Worm (Caenorhabditis elegans) whole organism, early embryonic: ENCODE results near the gene fbxb-21.

Experiments used
- B0310.2 ChIP-seq: sonication (generic microtip); optimal IDR thresholded peaks from 2 replicates; lab custom pipeline; 2016; ENCODE audit warnings: mild to moderate bottlenecking, missing genetic modification characterization, missing compliant biosample characterization
- F13C5.2 ChIP-seq: sonication (generic microtip); optimal IDR thresholded peaks from 2 replicates; lab custom pipeline; 2017; ENCODE audit warnings: mild to moderate bottlenecking, missing genetic modification characterization, inconsistent platforms, missing compliant biosample characterization
- aly-1 ChIP-seq: sonication (generic microtip); optimal IDR thresholded peaks from 2 replicates; lab custom pipeline; 2016; ENCODE audit warnings: missing genetic modification characterization, missing compliant biosample characterization
- ama-1 ChIP-seq: fragments of 150-350 bp; optimal IDR thresholded peaks from 2 replicates; lab custom pipeline; 2014
- ceh-13 ChIP-seq: fragments of 200-800 bp; sonication (Bioruptor generic); optimal IDR thresholded peaks from 2 replicates; lab custom pipeline; 2018; ENCODE audit warnings: mild to moderate bottlenecking, missing genetic modification characterization, missing compliant biosample characterization
- ceh-36 ChIP-seq: sonication (generic microtip); optimal IDR thresholded peaks from 2 replicates; lab custom pipeline; 2016; ENCODE audit warnings: missing genetic modification characterization, inconsistent platforms, missing compliant biosample characterization
- ets-7 ChIP-seq: sonication (generic microtip); optimal IDR thresholded peaks from 2 replicates; lab custom pipeline; 2016; ENCODE audit warnings: missing genotype, missing genetic modification characterization, missing compliant biosample characterization
- flt-1 ChIP-seq: fragments of 200-800 bp; sonication (Bioruptor generic); IDR thresholded peaks from 2 replicates; pipeline ENCODE4 v1.3.6; 2022; ENCODE audit warnings: missing genetic modification characterization, missing compliant biosample characterization
- hmbx-1 ChIP-seq: sonication (generic microtip); optimal IDR thresholded peaks from 2 replicates; lab custom pipeline; 2016; ENCODE audit warnings: mild to moderate bottlenecking, missing genetic modification characterization, missing compliant biosample characterization
- hmg-4 ChIP-seq: fragments of 200-800 bp; sonication (Bioruptor generic); optimal IDR thresholded peaks from 2 replicates; lab custom pipeline; 2018; ENCODE audit warnings: mild to moderate bottlenecking, missing genetic modification characterization, missing compliant biosample characterization
- hnd-1 ChIP-seq: sonication (generic microtip); optimal IDR thresholded peaks from 2 replicates; lab custom pipeline; 2016; ENCODE audit warnings: missing genetic modification characterization, missing compliant biosample characterization
- pes-1 ChIP-seq: fragments of 200-800 bp; sonication (Bioruptor generic); IDR thresholded peaks from 2 replicates; pipeline ENCODE4 v1.3.6; 2022; ENCODE audit warnings: missing genetic modification reagents, missing genetic modification characterization, missing compliant biosample characterization
- scrt-1 ChIP-seq: fragments of 200-800 bp; sonication (Bioruptor generic); IDR thresholded peaks from 2 replicates; pipeline ENCODE4 v1.3.6; 2022; ENCODE audit warnings: missing genetic modification characterization, missing compliant biosample characterization
- sea-1 ChIP-seq: fragments of 200-800 bp; sonication (Bioruptor generic); conservative IDR thresholded peaks from 2 replicates; pipeline ENCODE4 v1.3.6; 2022; ENCODE audit warnings: missing genetic modification characterization, missing compliant biosample characterization
- tbx-11 ChIP-seq: fragments of 200-800 bp; sonication (Bioruptor generic); IDR thresholded peaks from 2 replicates; pipeline ENCODE4 v1.3.6; 2022; ENCODE audit warnings: missing genetic modification characterization, missing compliant biosample characterization
- tbx-37 ChIP-seq: fragments of 200-800 bp; sonication (Bioruptor generic); conservative IDR thresholded peaks from 2 replicates; pipeline ENCODE4 v1.3.6; 2022; ENCODE audit warnings: missing genetic modification reagents, missing genetic modification characterization, missing compliant biosample characterization
- tra-4 ChIP-seq: sonication (generic microtip); optimal IDR thresholded peaks from 2 replicates; lab custom pipeline; 2017; ENCODE audit warnings: missing genetic modification characterization, missing compliant biosample characterization

Gene fbxb-21

DNA sequence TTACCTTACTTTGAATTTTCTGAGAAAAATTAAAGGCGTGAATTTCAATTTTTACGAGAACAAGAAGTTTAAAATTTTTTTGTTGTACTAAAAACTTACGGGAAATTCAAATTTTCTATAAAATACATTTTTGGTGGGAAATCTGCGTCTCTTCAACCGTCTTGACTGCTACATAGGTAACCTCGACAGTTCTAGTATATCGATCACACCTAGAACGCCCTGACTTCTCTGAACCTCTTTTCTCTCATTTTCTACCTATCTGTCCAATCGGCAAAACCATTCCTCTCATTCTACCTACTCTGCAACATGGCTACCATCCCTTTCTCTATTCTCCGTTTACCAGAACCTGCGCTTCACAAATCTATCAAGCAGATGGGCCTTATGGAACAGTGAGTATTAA lies 35.1 kb upstream of the fbxb-21 start, which contains the start of gene fbxb-25:
Gene fbxb-25 (plus strand): TSS at position 301 of the 400 bp plus-strand sequence.
- no peak for TF ChIP-seq tbx-37
- no peak for TF ChIP-seq aly-1
- no peak for TF ChIP-seq sea-1 (GFP tag; lab: Robert Waterston, UW)
- no peak for TF ChIP-seq ama-1
- TF ChIP-seq pes-1 (GFP tag; lab: Robert Waterston, UW), result no peak
- TF ChIP-seq ceh-36 (tag; lab: Kevin White, UChicago), result no peak
- TF ChIP-seq tra-4 (tag; lab: Kevin White, UChicago), result no peak
- TF ChIP-seq hmbx-1 (tag; lab: Kevin White, UChicago), result no peak
- TF ChIP-seq B0310.2 (tag; lab: Kevin White, UChicago), result no peak
- TF ChIP-seq ets-7, result no peak
- TF ChIP-seq flt-1 (GFP tag; lab: Robert Waterston, UW), result no peak
- TF ChIP-seq ceh-13 (GFP tag; lab: Kevin White, UChicago), result no peak
- no peak for TF ChIP-seq hmg-4
- no peak for TF ChIP-seq tbx-11 (GFP tag; lab: Robert Waterston, UW)
- no peak for TF ChIP-seq hnd-1 (tag; lab: Kevin White, UChicago)
- no peak for TF ChIP-seq scrt-1 (GFP tag; lab: Robert Waterston, UW)
- TF ChIP-seq F13C5.2 (tag; lab: Kevin White, UChicago), result no peak

DNA sequence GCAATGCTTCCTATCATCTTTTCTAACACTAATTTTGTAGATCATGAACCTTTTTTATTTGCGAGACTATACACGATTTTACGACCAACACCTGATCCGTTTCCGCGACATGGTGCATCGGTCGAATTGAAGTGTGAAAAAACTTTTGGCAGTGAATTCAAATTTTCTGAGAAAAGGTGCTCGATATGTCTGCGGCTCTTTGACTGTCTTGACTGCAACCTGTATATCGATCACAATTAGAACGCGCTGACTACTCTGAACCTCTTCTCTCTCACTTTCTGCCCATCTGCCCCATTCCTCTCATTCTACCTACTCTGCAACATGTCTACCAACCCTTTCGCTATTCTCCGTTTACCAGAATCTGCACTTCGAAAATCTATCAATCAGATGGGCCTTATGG lies 33.5 kb upstream of the fbxb-21 start, which contains the start of gene fbxb-26:
Gene fbxb-26 (plus strand): TSS at position 301 of the 400 bp plus-strand sequence.
- TF ChIP-seq ceh-13 (GFP tag; lab: Kevin White, UChicago) (no peak), tbx-37 (no peak), sea-1 (GFP tag; lab: Robert Waterston, UW) (no peak), tra-4 (tag; lab: Kevin White, UChicago) (no peak), tbx-11 (GFP tag; lab: Robert Waterston, UW) (no peak), ceh-36 (tag; lab: Kevin White, UChicago) (no peak), hmbx-1 (tag; lab: Kevin White, UChicago) (no peak), aly-1 (no peak), scrt-1 (GFP tag; lab: Robert Waterston, UW) (no peak), ama-1 (no peak), B0310.2 (tag; lab: Kevin White, UChicago) (no peak), hmg-4 (no peak), hnd-1 (tag; lab: Kevin White, UChicago) (no peak), ets-7 (no peak), pes-1 (GFP tag; lab: Robert Waterston, UW) (no peak)

DNA sequence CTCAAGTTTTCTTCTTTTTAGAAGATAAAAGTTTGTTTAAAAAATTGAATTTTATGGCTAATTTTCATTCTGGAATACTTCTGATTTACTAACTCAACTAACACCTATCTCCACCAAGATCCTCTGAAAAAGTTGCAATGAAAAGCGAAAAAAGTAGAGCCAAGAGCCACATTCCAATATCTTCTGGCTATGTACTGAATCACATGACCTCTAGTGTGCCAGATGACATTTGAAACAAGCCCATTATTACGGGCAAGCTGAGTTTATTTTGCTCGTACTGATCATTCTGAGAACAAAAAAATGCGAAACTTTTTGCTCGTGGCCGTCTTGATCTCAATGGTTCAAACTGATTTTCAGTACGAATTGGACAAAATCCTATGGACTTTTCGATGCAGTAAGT lies 30.4 kb upstream of the fbxb-21 start, which contains the start of gene irld-36:
Gene irld-36 (plus strand): TSS at position 301 of the 400 bp plus-strand sequence.
- TF ChIP-seq ceh-36 (tag; lab: Kevin White, UChicago) (no peak), hmbx-1 (tag; lab: Kevin White, UChicago) (no peak), flt-1 (GFP tag; lab: Robert Waterston, UW) (no peak), sea-1 (GFP tag; lab: Robert Waterston, UW) (no peak), tra-4 (tag; lab: Kevin White, UChicago) (no peak), B0310.2 (tag; lab: Kevin White, UChicago) (no peak), hnd-1 (tag; lab: Kevin White, UChicago) (no peak), ceh-13 (GFP tag; lab: Kevin White, UChicago) (no peak), scrt-1 (GFP tag; lab: Robert Waterston, UW) (no peak), ama-1 (no peak), hmg-4 (no peak), F13C5.2 (tag; lab: Kevin White, UChicago) (no peak), tbx-37 (no peak), pes-1 (GFP tag; lab: Robert Waterston, UW) (no peak), tbx-11 (GFP tag; lab: Robert Waterston, UW) (no peak)

DNA sequence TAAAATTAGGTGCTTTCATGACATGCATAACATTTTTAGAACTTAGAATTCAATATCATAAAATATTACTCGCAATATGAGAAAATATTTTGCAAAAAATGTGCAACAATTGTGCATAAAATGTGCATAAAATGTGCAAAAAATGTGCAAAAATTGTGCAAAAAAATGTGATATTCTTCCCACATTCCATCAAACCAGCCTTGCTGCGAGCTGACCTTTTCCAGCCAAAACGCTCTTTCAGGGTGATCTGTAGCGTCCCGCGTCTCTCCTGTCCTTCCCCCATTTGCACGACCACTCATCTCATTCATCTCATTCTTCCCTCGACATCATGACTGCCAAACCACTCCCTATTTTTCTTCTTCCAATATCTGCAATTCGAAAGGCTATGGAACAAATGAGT lies 27.4 kb upstream of the fbxb-21 start, which contains the start of gene fbxb-17:
Gene fbxb-17 (plus strand): TSS at position 301 of the 400 bp plus-strand sequence.
- TF ChIP-seq aly-1, result no peak
- no peak for TF ChIP-seq tbx-37
- no peak for TF ChIP-seq tra-4 (tag; lab: Kevin White, UChicago)
- no peak for TF ChIP-seq scrt-1 (GFP tag; lab: Robert Waterston, UW)
- TF ChIP-seq ets-7, result no peak
- TF ChIP-seq ceh-36 (tag; lab: Kevin White, UChicago), result no peak
- no peak for TF ChIP-seq pes-1 (GFP tag; lab: Robert Waterston, UW)
- TF ChIP-seq flt-1 (GFP tag; lab: Robert Waterston, UW), result no peak
- no peak for TF ChIP-seq tbx-11 (GFP tag; lab: Robert Waterston, UW)

DNA sequence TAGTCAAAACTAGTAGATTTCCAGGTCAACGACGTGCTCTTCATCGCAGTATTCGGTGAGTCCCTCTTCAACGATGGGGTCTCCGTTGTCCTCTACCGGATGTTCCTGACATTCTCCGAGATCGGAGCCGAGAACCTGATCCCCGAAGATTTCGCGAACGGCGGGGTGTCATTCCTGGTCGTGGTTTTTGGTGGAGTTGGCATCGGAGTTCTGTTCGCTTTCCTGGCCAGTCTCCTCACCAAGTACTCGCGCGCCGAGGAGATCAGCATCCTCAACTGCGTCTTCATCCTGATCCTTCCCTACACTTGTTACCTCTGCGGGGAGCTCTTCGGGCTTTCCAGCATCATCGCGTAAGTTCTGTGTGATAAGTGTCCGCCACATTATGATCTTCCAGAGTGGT lies 24.0 kb upstream of the fbxb-21 start:
- TF ChIP-seq pes-1 (GFP tag; lab: Robert Waterston, UW), result no peak
- TF ChIP-seq hmbx-1 (tag; lab: Kevin White, UChicago), result no peak
- TF ChIP-seq aly-1, result no peak
- TF ChIP-seq sea-1 (GFP tag; lab: Robert Waterston, UW), result no peak

DNA sequence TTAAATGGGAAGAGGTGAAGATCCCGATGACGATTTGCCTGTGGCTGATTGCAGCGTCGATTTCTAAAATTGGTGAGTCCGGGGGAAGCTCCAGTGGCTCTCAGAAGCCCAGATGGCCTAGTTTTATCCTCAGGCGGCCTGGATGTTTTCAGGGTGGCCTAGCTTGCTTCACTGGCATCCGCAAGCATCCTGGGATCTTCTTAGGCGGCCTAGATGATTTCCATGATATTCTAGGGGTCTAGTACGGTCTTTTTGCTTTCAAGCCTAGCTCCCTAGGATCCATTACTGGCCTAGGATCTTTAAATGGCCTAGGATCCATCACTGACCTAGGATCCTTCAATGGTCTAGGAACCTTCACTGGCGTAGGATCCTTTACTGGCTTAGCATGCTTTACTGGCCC lies 22.3 kb upstream of the fbxb-21 start:
- no peak for TF ChIP-seq sea-1 (GFP tag; lab: Robert Waterston, UW)
- TF ChIP-seq F13C5.2 (tag; lab: Kevin White, UChicago), result no peak
- TF ChIP-seq ceh-36 (tag; lab: Kevin White, UChicago), result no peak
- TF ChIP-seq hnd-1 (tag; lab: Kevin White, UChicago), result no peak
- TF ChIP-seq tbx-11 (GFP tag; lab: Robert Waterston, UW), result no peak
- no peak for TF ChIP-seq flt-1 (GFP tag; lab: Robert Waterston, UW)
- TF ChIP-seq tbx-37, result no peak
- TF ChIP-seq ama-1, result no peak
- TF ChIP-seq tra-4 (tag; lab: Kevin White, UChicago), result no peak

DNA sequence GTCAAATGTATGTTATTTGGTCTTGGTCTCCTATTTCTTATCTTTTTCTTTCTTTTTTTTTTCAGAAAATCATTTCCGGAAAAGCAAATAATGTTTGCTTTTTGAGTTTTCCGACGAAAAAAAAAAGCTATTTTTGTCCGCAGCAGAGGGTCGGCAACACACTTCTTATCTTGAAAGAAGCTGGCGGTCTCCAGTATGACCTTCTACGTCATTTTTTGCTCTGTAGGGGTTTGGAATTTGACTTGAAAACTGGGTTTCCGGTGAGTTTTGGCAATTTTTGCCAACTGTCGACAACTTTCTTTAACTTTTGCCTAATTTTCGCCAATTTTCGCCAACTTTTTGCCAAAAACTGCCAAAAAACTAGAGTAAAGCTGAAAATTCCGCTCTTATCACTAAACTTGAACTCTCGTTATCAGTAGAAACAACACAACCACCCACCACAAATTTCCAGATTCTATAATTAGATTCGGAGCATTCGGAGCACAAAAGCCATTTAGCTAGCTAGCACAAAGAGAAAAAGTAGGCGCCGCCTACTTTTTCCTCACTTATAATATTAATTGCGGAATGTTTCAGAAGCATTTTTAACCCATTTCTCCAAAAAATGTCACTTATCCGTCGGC lies 21.7 kb upstream of the fbxb-21 start, which contains the start of gene nhx-6:
Gene nhx-6 (plus strand): TSS at position 570 of the 620 bp plus-strand sequence.
- TF ChIP-seq tbx-11 (GFP tag; lab: Robert Waterston, UW) (no peak), hmbx-1 (tag; lab: Kevin White, UChicago) (no peak), ceh-13 (GFP tag; lab: Kevin White, UChicago) (no peak), hmg-4 (no peak), aly-1 (no peak), scrt-1 (GFP tag; lab: Robert Waterston, UW) (no peak), tbx-37 (no peak), ets-7 (no peak), F13C5.2 (tag; lab: Kevin White, UChicago) (no peak), B0310.2 (tag; lab: Kevin White, UChicago) (no peak), ceh-36 (tag; lab: Kevin White, UChicago) (no peak), hnd-1 (tag; lab: Kevin White, UChicago) (no peak), tra-4 (tag; lab: Kevin White, UChicago) (no peak), ama-1 (no peak), pes-1 (GFP tag; lab: Robert Waterston, UW) (no peak), flt-1 (GFP tag; lab: Robert Waterston, UW) (no peak)
